Fruit fly (Drosophila melanogaster): ENCODE data around the gene AOX1.

- TF ChIP-seq dl (GFP tag; optimal IDR thresholded peaks at IDR 0.05; ENCODE audit: insufficient read depth in 1 of 2, partially characterized antibody in 2 of 2) (no peak), Hr78 (GFP tag; optimal IDR thresholded peaks at IDR 0.05) (no peak), psq (GFP tag; optimal IDR thresholded peaks at IDR 0.05) (no peak), GATAd (GFP tag; optimal IDR thresholded peaks at IDR 0.05) (no peak)
These were observed 5.2 kb upstream of the AOX1 start, which contains the start of gene AOX2 for dm6 chr3R:15542314-15542713.

All from whole organism, wandering third instar larva.